Worm (Caenorhabditis elegans): ENCODE results near the gene fbxa-2.

The fbxa-2 gene

DNA sequence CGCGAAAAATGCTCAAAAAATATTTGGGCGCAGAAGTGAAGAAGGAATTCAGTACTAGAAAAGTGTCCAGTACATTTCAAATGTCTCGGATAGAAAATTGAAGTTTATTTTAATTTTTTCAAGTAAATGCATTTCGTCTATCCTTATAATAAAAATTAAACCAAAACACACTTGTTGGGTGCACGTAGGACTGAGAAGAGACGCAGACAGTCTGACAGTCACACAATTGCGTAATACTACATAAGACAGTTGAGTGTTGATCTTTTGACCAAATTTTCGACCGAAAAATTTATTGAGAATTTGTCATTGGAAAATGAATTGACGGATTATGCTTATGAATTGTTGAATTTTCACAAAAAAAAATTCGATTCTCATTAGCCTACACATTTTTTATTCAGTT is 40.1 kb upstream of the fbxa-2 start, which contains the start of gene oac-7:
oac-7 (plus strand) TSS at position 283 of the 400 bp plus-strand sequence.
- TF ChIP-seq cebp-1 (GFP tag; IDR thresholded peaks at IDR 0.05) (no peak), cebp-1 (tag; optimal IDR thresholded peaks at IDR 0.05) (peak; percentile 85), hlh-26 (GFP tag; conservative IDR thresholded peaks at IDR 0.05) (no peak)

DNA sequence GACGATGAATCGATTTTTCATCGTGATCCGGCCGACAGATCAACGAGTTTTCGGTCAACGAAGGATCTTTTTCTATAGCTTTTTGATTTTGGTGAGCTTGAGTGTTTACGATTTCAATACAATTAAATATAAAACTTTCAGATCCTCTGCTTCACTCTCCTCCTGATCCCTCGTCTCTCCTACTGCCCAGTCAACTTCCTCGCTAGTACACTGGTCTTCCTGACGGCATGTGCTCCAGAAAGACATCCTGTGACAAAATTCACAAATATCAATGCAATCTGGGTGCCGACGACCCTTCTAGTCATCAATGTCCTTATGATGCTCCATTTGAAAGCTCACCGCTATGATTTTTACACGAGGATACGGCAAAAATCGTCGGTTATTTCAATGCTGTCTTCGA is 38.9 kb upstream of the fbxa-2 start:
- TF ChIP-seq nfya-1 (tag; optimal IDR thresholded peaks at IDR 0.05; ENCODE audit: borderline replicate concordance, insufficient read depth), result no peak
- TF ChIP-seq ZK185.1 (tag; optimal IDR thresholded peaks at IDR 0.05; ENCODE audit: poor library complexity, severe bottlenecking), result no peak
- TF ChIP-seq ccch-3 (GFP tag; optimal IDR thresholded peaks at IDR 0.05), result no peak
- TF ChIP-seq rpc-1 (optimal IDR thresholded peaks at IDR 0.05), result no peak
- TF ChIP-seq rpc-1 (tag; optimal IDR thresholded peaks at IDR 0.05), result no peak
- no peak for TF ChIP-seq B0019.2 (GFP tag; conservative IDR thresholded peaks at IDR 0.05)
- TF ChIP-seq unc-130 (GFP tag; optimal IDR thresholded peaks at IDR 0.05), result no peak
- no peak for TF ChIP-seq mes-4 (tag; optimal IDR thresholded peaks at IDR 0.05)
- TF ChIP-seq hmg-1.2 (GFP tag; IDR thresholded peaks at IDR 0.05), result no peak
- TF ChIP-seq ets-4 (GFP tag; optimal IDR thresholded peaks at IDR 0.05), result no peak
- no peak for TF ChIP-seq repo-1 (tag; optimal IDR thresholded peaks at IDR 0.05)
- no peak for TF ChIP-seq zim-3 (tag; optimal IDR thresholded peaks at IDR 0.05)
- no peak for TF ChIP-seq Y53F4B.3 (GFP tag; IDR thresholded peaks at IDR 0.05)
- TF ChIP-seq ztf-6 (GFP tag; IDR thresholded peaks at IDR 0.05), result no peak
- TF ChIP-seq lin-54 (GFP tag; optimal IDR thresholded peaks at IDR 0.05), result no peak
- no peak for TF ChIP-seq ztf-28 (GFP tag; IDR thresholded peaks at IDR 0.05)
- no peak for TF ChIP-seq F52B5.7 (tag; optimal IDR thresholded peaks at IDR 0.05)
- no peak for TF ChIP-seq bed-2 (GFP tag; IDR thresholded peaks at IDR 0.05)
- TF ChIP-seq fkh-3 (tag; optimal IDR thresholded peaks at IDR 0.05), result no peak
- TF ChIP-seq F55B11.4 (tag; optimal IDR thresholded peaks at IDR 0.05; ENCODE audit: borderline replicate concordance, insufficient read depth), result no peak

DNA sequence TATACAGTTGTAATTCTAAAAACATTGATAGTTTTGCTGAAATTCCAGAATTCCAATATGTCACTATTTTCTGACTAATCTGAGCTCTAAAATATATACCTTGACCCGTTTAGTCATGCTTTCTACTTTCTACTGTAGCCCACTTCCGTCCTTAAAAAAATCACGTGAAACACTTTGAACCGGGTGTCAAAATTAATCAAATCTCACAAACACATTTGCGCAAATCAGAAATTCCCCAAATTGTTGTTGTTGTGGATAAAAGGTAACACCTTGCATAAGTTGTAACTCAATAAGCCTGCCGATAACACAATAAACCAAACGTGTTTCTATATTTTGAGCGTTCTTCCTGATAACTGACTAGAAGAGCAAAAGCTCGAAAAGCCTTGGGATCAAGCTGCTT is 37.8 kb upstream of the fbxa-2 start, which contains the start of gene srxa-7:
srxa-7 (plus strand) TSS at position 301 of the 400 bp plus-strand sequence.
- no peak for TF ChIP-seq bed-1 (GFP tag; IDR thresholded peaks at IDR 0.05)
- TF ChIP-seq egl-18 (GFP tag; IDR thresholded peaks at IDR 0.05), result no peak
- no peak for TF ChIP-seq tbp1 (GFP tag; optimal IDR thresholded peaks at IDR 0.05)
- no peak for TF ChIP-seq F39B2.1 (GFP tag; IDR thresholded peaks at IDR 0.05)
- TF ChIP-seq D2030.7 (GFP tag; IDR thresholded peaks at IDR 0.05), result no peak
- no peak for TF ChIP-seq snpc-1.3 (tag; optimal IDR thresholded peaks at IDR 0.05; ENCODE audit: insufficient read depth)
- no peak for TF ChIP-seq hlh-26 (GFP tag; conservative IDR thresholded peaks at IDR 0.05)
- TF ChIP-seq ceh-58 (GFP tag; IDR thresholded peaks at IDR 0.05), result no peak
- no peak for TF ChIP-seq F23B12.7 (tag; optimal IDR thresholded peaks at IDR 0.05; ENCODE audit: insufficient read depth)
- no peak for TF ChIP-seq F49E8.2 (tag; optimal IDR thresholded peaks at IDR 0.05; ENCODE audit: insufficient read depth)

DNA sequence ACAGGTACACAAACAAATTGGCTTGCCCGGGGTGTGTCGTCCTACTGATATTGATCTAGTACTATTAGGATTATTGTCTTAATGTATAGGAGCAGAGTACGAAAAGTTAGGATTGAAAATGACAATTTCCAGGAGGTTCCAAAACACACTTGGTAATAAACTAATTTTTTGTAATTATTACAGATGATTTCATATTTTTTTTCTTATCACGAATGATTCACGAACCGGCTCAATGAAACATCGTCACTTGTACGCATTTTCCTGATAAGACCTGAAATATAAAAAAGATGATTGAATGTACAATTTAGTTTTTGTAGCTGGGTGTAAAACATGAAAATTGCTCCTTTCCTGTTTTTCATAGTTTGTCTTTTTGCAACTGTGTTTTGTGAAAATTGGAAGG is 33.0 kb upstream of the fbxa-2 start, which contains the start of the genes C31A11.13 and oac-6:
C31A11.13 (minus strand) TSS at position 113 of the 400 bp plus-strand sequence.
oac-6 (plus strand) TSS at position 279 of the 400 bp plus-strand sequence.
- no peak for TF ChIP-seq K12H6.12 (tag; optimal IDR thresholded peaks at IDR 0.05)
- no peak for TF ChIP-seq snpc-4 (GFP tag; optimal IDR thresholded peaks at IDR 0.05)
- peak in 2 of 4 experiments; percentile 14 to 41 for TF ChIP-seq snpc-4 (tag; optimal IDR thresholded peaks at IDR 0.05)
